Worm (Caenorhabditis elegans): ENCODE data around the gene clec-165.

DNA sequence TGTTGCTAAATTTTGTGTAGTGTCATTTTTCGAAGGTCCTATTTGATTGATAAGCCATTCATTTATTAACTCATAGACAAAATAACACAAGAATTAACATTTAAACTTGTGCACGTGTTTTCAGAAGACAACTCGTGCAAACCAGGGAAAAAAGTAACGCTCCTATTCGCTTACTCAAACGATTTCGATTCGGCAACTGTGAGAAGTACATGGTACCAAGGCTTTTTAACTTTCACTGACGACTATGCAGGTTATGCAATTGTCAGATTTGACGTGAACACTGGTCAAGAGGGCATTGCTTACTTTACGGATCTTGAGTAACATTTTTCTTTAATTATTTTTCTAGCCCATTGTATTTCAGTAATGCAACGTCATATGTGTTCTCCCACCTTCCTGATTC, 15.2 kb upstream of the clec-165 start:
- TF ChIP-seq elt-1 (tag; optimal IDR thresholded peaks at IDR 0.05) (no peak), lin-39 (tag; optimal IDR thresholded peaks at IDR 0.05) (no peak), skn-1 (tag; optimal IDR thresholded peaks at IDR 0.05) (no peak), nhr-23 (tag; optimal IDR thresholded peaks at IDR 0.05) (no peak), fkh-10 (GFP tag; optimal IDR thresholded peaks at IDR 0.05) (no peak), nhr-76 (tag; optimal IDR thresholded peaks at IDR 0.05) (no peak), nhr-11 (tag; optimal IDR thresholded peaks at IDR 0.05) (no peak)
